Fruit fly (Drosophila melanogaster) Kc167 (cell line): Measurements from ENCODE around the gene otu.
A peak's percentile ranks its signal among the peaks of the same experiment; 100 is the strongest.

Experiments used
- Myc ChIP-seq: fragments of >200 bp; optimal IDR thresholded peaks from 2 replicates; lab custom pipeline; 2017; ENCODE audit warnings: missing external identifiers
- Sin3A ChIP-seq: fragments of >200 bp; optimal IDR thresholded peaks from 2 replicates; lab custom pipeline; 2018; ENCODE audit warnings: missing external identifiers
- h ChIP-seq: fragments of >200 bp; optimal IDR thresholded peaks from 3 replicates; lab custom pipeline; 2018; ENCODE audit warnings: missing external identifiers
- insv ChIP-seq: fragments of >200 bp; optimal IDR thresholded peaks from 3 replicates; lab custom pipeline; 2018; ENCODE audit warnings: missing external identifiers
- psq ChIP-seq: fragments of >200 bp; optimal IDR thresholded peaks from 2 replicates; lab custom pipeline; 2017; ENCODE audit warnings: missing external identifiers
- ttk ChIP-seq: sonication (Bioruptor generic); optimal IDR thresholded peaks from 2 replicates; lab custom pipeline; 2017; ENCODE audit warnings: missing external identifiers

otu gene

DNA sequence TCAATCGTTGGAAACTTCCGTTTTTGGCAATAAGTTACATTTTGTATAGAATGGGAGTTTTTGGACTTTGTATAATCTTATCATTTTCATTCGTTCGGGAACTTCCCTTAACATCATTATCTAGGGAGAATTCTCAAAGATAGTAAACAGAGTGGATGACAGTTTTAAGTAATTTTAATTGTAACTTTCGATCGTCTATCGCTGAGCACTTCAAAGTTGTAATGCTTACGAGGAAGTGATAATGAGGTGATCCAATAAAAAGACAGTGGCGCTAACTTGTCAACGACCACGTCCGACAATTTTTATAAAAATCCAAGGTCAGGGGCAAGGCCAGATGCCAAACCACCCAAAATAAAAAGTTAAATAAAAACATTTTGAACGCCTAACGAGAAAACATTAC lies 7.0 kb upstream of the otu start:
- TF ChIP-seq psq (lab: Kevin White, UChicago) (no peak), insv (lab: Kevin White, UChicago) (no peak), Myc (lab: Kevin White, UChicago) (no peak), ttk (no peak), Sin3A (no peak), h (lab: Kevin White, UChicago) (no peak)

DNA sequence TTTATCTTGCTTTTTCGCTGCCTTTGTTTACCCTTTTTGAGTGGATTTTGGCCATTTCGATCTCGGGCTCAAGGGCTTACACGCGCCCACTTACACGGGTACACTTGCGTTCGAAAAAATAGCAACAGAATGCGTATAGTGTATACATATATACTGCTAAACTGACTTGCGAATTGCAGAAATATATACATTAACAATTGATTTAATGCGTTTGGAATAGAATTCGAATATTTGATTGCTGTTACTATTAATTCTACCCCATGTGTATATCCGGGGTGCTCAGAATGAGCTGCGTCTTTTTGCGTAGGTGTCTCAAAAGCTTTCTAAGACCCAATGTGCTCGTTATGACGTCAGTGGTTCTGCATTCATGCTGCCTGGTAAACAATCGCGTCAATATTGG lies 4.1 kb upstream of the otu start:
- TF ChIP-seq Sin3A (no peak), ttk (no peak)

DNA sequence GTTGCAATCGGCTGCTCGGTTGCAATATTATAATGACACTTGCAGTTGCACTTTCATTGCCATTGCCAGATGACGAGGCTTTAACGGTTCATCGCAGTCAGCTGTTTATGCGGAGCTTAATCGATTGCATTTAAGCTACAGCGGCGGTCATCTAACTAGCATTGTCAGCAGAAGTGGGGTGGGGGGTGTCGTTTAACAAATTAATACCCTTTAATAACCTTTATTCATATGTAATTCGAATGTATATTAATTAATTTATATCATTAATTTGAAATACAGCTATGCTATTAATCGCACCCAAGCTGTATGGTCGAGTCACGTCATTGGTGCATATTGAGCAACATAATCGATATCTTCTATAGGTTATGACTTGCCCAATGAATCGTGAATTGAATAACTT lies 3.5 kb upstream of the otu start:
- no peak for TF ChIP-seq Sin3A
- no peak for TF ChIP-seq insv (lab: Kevin White, UChicago)
- TF ChIP-seq Myc (lab: Kevin White, UChicago) = no peak
- TF ChIP-seq h (lab: Kevin White, UChicago) = no peak
- no peak for TF ChIP-seq psq (lab: Kevin White, UChicago)
- no peak for TF ChIP-seq ttk

DNA sequence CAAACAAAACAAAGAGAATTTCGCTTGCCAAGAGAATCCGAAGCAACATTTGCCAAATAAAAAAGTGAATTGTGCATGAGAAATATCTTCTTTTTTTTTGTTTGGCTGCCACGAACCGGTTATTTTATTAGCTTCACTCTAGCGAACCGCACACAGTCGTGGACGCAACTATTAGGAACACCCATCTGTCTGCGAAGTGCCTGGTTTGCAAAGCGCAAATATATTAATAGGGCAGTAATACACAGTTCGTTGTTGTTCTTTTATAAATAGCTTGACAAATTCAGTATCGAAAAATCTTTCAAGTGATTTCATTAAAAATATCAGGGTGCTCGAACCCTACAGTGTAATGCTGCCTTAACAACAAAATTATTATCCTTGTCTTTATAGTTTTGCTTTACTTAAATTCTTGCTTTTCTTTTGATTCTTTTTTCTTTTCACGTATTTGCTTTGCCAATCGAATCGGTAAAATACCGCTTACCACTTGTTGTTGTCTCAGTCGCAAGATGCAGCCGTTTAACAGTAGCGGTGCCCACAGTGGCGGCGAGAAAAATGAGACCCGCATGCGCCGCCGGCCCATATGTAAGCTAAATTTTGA lies 2.2 kb upstream of the otu start:
- no peak for TF ChIP-seq Myc (lab: Kevin White, UChicago)
- no peak for TF ChIP-seq Sin3A
- TF ChIP-seq h (lab: Kevin White, UChicago) = peak; percentile 9
- no peak for TF ChIP-seq ttk
- TF ChIP-seq insv (lab: Kevin White, UChicago) = peak; percentile 25
- no peak for TF ChIP-seq psq (lab: Kevin White, UChicago)

DNA sequence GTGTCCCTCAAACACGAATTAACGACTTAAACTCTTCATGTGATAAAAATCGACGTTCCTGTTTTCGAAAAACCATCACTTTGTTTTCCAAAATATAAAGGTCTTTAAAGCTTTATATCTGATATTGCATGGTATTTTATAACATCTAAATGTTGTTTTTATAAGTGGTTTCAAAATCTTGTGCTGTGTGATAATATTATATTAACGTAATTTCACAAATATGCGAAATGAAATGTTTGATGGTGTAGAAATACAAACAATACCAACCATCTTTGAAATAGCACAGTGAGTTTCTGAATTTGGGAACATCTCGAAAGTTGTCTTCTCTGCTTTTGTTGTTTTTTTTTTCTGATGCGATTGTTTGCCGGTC lies 1.6 kb upstream of the otu start:
- no peak for TF ChIP-seq Myc (lab: Kevin White, UChicago)
- no peak for TF ChIP-seq ttk
- TF ChIP-seq h (lab: Kevin White, UChicago) = no peak
- no peak for TF ChIP-seq psq (lab: Kevin White, UChicago)
- no peak for TF ChIP-seq insv (lab: Kevin White, UChicago)
- TF ChIP-seq Sin3A = no peak

DNA sequence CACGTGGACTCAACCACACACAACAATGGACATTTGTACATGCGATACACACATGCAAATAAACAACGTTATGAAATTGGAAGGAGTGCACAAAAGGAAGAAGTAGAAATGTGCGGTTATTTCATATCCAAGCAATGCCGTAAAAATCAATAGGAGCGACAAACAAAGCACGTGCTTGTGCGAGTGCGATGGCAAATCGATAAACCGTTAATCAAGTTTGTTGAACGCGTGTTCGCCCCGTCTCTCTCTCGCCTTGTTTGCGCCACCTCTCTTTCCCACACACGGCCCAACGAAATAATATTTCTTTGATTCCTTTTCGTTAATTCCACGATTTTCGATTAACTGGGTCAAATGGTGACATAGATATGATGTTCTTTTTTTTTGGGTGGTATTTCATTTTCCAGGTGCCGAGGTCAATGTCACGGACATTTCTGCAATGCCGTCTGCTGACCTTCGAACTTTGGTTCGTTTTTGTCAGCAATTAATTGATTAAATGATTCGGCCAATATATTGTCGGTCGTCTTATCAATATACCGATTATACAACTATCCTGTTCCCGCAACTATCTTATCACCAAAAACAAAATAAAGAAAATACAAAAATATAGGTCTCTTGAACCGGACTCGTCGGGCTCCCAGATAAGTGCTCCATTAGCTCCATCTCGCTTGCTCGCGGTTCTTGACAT lies 1.1 kb upstream of the otu start:
- TF ChIP-seq Myc (lab: Kevin White, UChicago) (no peak), insv (lab: Kevin White, UChicago) (no peak), h (lab: Kevin White, UChicago) (no peak), psq (lab: Kevin White, UChicago) (no peak), Sin3A (no peak), ttk (no peak)

DNA sequence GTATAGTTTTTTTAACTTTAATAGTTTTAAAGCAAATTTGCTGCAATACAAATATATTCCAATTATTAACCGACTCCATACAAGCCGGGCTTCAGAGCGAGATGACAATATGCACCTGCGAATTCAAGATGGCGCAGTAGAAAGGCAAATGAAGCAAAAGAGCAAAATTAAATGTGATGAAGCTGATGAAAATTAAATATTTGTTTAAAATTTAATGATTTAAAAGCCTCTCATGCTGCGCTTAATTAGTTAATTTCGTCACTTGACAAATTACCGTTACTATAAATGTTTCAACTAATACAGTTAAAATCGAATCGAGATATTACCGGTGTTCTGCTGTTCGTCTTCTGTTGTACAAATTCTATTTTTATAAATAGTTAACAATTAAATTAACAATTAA lies 287 bp downstream of the otu start, which contains the start of gene CG33181:
Gene CG33181 (plus strand): TSS at position 301 of the 400 bp plus-strand sequence.
- no peak for TF ChIP-seq insv (lab: Kevin White, UChicago)
- TF ChIP-seq ttk = no peak
- no peak for TF ChIP-seq h (lab: Kevin White, UChicago)
- TF ChIP-seq Myc (lab: Kevin White, UChicago) = no peak
- no peak for TF ChIP-seq Sin3A
- TF ChIP-seq psq (lab: Kevin White, UChicago) = no peak

DNA sequence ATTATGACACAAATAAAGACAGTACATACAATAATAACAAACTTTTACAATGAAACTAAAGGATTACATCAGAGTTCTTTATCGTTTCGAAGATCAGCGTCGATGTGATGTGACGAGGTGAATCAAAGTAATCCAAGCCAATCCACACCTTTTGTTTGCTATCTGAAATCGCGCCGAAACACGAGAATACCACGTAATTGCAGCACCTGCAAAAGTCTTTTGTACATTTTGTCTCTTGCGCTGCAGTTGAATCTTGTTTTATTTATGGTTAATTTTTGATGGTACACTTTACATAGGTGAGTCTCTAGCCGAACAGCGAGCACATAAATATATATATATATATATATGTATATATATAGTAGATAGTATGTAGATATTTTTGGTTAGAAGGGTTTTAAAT lies 4.6 kb downstream of the otu start:
- TF ChIP-seq h (lab: Kevin White, UChicago) (no peak), Myc (lab: Kevin White, UChicago) (no peak), ttk (no peak), Sin3A (no peak), psq (lab: Kevin White, UChicago) (no peak), insv (lab: Kevin White, UChicago) (no peak)

DNA sequence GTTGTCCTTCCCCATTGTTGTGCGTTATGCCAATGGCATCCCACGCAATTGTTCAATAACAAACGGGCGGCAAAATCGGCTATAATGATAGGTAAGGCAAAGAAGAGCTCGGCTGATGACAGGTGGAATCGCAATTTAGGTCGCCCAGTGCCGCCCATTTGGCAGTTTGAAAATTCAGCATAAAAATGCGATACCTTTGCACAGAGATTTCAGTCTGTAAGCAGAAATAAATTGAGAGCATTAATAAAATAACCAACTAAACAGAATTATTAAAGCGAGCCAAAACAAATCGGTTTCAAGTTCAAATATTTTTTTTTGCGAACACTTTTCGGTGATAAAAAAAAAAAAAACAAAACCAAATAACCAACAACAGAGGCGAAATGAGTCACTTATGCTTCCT lies 5.7 kb downstream of the otu start, which contains the start of gene CG33223:
Gene CG33223 (minus strand): TSS at position 215 of the 400 bp plus-strand sequence.
- TF ChIP-seq psq (lab: Kevin White, UChicago) (no peak), ttk (no peak), h (lab: Kevin White, UChicago) (no peak), Sin3A (no peak), insv (lab: Kevin White, UChicago) (no peak), Myc (lab: Kevin White, UChicago) (no peak)

DNA sequence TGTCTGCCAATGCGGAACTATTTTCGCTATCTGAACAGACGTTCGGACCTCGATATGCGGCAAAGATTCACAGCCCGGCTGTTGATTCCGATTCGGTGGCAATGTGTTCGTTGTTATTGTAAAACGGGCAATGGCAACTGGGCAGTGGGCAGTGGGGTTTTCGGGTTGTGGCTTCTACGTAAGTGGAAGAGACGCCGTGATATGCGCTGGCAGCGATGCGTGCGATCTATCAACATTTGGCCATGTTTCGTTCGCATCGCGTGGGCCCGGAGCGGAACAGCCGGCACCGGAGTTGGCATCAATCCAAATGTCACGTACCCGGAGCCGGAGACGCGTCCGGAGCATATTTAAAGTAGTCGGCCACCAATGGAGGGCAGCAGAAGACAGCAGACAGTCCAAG lies 7.9 kb downstream of the otu start, which contains the start of gene Cp38:
Gene Cp38 (plus strand): TSS at position 376 of the 400 bp plus-strand sequence.
- no peak for TF ChIP-seq ttk
- no peak for TF ChIP-seq insv (lab: Kevin White, UChicago)
- no peak for TF ChIP-seq Myc (lab: Kevin White, UChicago)
- TF ChIP-seq h (lab: Kevin White, UChicago) = no peak
- no peak for TF ChIP-seq Sin3A
- no peak for TF ChIP-seq psq (lab: Kevin White, UChicago)

DNA sequence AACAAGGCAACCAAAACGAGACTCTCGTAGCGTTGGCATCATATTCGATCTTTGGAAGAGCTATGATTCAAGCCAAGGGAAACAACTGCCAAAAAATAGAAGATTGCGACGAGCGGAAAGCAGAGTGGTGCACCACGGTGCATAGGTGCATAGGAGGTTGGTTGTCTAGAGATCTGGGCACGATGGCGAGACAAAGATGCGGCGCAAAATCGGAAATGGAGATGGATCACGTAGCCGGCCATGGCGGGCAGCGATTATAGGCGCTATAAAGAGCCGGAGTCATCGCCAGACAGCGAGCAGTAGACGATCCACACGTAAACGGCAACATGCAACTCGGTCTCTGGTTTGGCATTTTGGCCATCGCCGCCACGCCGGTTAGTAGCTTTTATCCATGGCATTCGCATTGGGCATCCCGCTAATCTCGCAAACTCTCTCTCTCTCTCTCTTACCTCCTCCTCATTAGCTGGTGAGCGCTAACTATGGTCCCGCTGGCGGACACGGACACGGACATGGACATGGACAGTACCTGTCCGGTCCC lies 10.2 kb downstream of the otu start, which contains the start of gene Cp36:
Gene Cp36 (plus strand): TSS at position 289 of the 538 bp plus-strand sequence.
- TF ChIP-seq h (lab: Kevin White, UChicago) = no peak
- no peak for TF ChIP-seq insv (lab: Kevin White, UChicago)
- TF ChIP-seq ttk = no peak
- TF ChIP-seq Sin3A = no peak
- no peak for TF ChIP-seq Myc (lab: Kevin White, UChicago)
- no peak for TF ChIP-seq psq (lab: Kevin White, UChicago)

DNA sequence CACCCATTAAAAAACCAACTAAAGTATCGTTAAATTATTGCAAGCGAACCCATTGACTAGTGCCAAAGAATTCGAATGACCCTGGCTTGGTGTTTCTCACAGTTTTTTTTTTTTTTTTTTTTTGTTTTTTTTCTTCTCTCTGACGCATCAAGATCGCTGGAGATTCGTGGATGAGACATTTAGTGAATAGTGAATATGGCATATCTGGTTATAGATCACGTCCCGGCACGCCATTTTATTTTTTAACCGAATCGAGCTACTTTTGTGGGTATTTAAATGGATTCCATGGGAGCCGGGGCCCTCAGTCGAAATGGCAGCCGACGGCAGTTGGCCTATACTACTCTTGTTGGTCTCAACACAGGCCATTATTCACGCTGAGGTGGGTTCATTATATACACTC lies 12.5 kb downstream of the otu start, which contains the start of gene Cp7Fc:
Gene Cp7Fc (plus strand): TSS at position 301 of the 400 bp plus-strand sequence.
- no peak for TF ChIP-seq Myc (lab: Kevin White, UChicago)
- no peak for TF ChIP-seq ttk
- TF ChIP-seq h (lab: Kevin White, UChicago) = no peak
- no peak for TF ChIP-seq insv (lab: Kevin White, UChicago)
- TF ChIP-seq psq (lab: Kevin White, UChicago) = no peak
- no peak for TF ChIP-seq Sin3A
